Fruit fly (Drosophila melanogaster): Measurements from ENCODE around the gene CG16700.

- TF ChIP-seq sv (GFP tag; optimal IDR thresholded peaks at IDR 0.05) (no peak), foxo (GFP tag; optimal IDR thresholded peaks at IDR 0.05) (no peak), pan (optimal IDR thresholded peaks at IDR 0.05) (no peak), CrebA (GFP tag; optimal IDR thresholded peaks at IDR 0.05; ENCODE audit: borderline replicate concordance) (no peak), brk (GFP tag; optimal IDR thresholded peaks at IDR 0.05) (no peak), h (GFP tag; optimal IDR thresholded peaks at IDR 0.05) (no peak)
These were observed 23.2 kb upstream of the CG16700 start, which contains the start of gene CG43077 for dm6 chrX:17068423-17068822.

Data from whole organism, wandering third instar larva.